Worm (Caenorhabditis elegans): ENCODE measurements around the gene K08F9.3.
A peak's percentile ranks its signal among the peaks of the same experiment; 100 is the strongest.

The K08F9.3 gene

DNA sequence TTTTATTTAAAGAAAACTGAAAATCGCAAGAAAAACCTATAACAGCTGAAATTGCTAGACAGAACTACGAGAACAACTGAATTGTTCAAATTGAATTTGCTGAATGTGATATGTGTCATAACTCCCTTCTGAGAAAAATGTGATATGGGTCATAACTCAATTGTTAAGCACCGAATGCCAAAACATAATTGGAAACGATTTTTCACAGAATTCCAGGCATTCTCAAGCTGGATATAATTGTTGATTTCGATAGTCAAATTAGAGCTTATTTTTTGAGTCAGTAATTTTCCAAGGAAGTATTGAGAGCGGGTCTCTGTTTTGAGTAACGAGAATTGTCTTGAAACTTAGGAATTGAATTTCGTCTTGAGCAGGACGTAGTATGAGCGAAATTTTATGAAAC is 41.6 kb downstream of the K08F9.3 start:
- TF ChIP-seq med-1 (GFP tag; optimal IDR thresholded peaks at IDR 0.05; ENCODE audit: insufficient read depth): no peak
- no peak for TF ChIP-seq cog-1 (tag; optimal IDR thresholded peaks at IDR 0.05)
- no peak for TF ChIP-seq flt-1 (GFP tag; IDR thresholded peaks at IDR 0.05)
- no peak for TF ChIP-seq ref-1 (GFP tag; conservative IDR thresholded peaks at IDR 0.05)
- TF ChIP-seq klf-2 (GFP tag; conservative IDR thresholded peaks at IDR 0.05): no peak

DNA sequence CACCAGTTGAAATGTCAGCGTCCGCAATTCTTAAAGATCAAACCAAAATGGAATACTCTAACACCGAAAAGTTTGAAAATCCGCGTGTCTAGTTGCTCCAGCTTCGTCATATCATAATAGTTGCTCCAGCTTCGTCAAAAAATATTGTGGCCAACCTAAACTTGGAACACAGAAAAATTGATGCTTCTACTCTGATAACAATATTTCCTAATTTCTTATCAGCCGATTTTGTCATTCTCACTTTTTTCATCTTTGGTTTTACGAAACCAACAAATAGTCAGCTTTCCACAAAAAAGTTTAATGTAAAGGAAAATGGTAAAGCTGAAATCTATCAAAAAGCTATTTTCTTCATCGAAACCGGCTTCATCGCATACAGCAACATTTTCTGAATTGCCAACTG is 42.1 kb downstream of the K08F9.3 start, which contains the start of gene fbxa-84:
Gene fbxa-84 (plus strand): TSS at position 34 of the 400 bp plus-strand sequence.
- TF ChIP-seq T22C8.4 (GFP tag; IDR thresholded peaks at IDR 0.05): no peak
- TF ChIP-seq cog-1 (tag; optimal IDR thresholded peaks at IDR 0.05): no peak
- TF ChIP-seq tab-1 (GFP tag; IDR thresholded peaks at IDR 0.05): no peak
- TF ChIP-seq med-1 (GFP tag; optimal IDR thresholded peaks at IDR 0.05; ENCODE audit: insufficient read depth): no peak
- no peak for TF ChIP-seq flt-1 (GFP tag; IDR thresholded peaks at IDR 0.05)
- no peak for TF ChIP-seq ref-1 (GFP tag; conservative IDR thresholded peaks at IDR 0.05)
- TF ChIP-seq ztf-23 (GFP tag; IDR thresholded peaks at IDR 0.05): no peak
- no peak for TF ChIP-seq klf-2 (GFP tag; conservative IDR thresholded peaks at IDR 0.05)
- no peak for TF ChIP-seq ztf-29 (GFP tag; IDR thresholded peaks at IDR 0.05)

DNA sequence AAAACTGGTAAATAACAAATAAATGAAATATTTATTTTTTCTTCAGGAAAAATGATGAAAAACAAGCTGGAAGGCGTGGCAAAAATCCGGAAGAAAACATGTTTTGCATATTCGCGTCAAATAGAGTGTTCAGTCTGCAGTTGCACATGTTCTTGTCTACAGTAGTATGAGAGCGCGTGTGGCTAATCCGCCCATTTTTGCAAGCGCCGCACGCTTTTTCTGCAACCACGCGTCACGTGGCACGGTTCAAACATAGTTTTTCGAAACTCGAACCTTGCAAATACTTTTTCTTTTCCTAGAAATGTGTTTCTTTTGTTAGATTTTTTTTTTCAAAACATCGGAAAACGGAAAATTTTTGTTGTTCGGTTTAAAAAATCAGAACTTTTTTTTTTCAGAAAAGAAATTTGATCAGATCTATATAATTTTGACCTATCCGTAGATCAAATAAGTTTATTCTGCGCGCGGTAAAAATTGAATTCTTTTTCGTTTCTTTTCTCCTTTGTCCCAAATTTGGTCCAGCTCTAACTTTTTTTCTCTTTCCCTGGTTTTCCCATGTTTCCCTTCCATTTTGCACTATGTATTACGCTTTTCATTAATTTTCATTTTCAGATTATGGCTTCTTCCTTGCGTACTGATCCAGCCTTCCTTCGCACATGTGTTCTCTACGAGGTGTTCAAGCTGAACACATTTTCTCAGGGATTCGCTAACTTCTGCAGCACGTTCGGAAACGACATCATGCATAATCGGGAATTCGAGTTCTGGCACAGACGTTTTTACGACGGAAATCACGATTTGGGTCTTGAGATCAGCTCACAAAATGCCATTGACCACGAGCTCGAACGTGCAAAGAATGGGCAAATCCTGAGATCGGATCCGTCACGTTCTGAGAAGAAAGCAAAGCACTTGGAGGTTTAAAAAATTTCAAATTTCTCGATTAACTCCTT is 44.0 kb downstream of the K08F9.3 start, which contains the start of gene Y75B12B.1:
Gene Y75B12B.1 (plus strand): TSS at position 603 of the 944 bp plus-strand sequence.
- TF ChIP-seq ref-1 (GFP tag; conservative IDR thresholded peaks at IDR 0.05) (no peak), ztf-29 (GFP tag; IDR thresholded peaks at IDR 0.05) (no peak), flt-1 (GFP tag; IDR thresholded peaks at IDR 0.05) (no peak)

DNA sequence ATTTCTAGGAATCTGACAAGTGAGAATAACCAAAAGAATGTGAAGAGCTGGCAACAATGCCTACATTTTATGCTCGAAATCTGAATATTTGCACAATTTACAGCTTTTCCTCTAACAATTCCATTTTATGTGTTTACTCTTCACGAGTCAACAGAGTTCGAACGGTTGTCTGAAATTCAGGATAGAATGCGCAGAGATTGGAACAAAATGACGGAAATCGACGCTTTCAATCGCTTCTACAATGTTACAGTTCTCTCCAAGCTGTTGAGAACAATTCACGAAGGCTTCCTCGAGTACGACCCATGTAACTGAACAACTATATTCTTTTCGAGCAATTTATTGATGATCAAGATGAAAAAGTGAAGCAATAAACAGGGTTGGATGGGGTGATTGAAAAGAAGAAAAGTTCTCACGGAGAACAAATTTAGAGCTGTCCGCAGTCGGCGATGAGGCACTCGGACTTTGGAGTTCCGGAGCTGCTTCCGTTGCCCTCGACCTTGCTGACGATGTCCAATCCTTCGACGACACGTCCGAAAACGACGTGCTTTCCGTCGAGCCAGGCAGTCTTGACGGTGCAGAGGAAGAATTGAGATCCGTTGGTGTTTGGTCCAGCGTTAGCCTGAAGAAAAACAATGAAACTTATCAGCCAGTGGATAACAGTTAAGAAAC is 46.0 kb downstream of the K08F9.3 start, which contains the start of gene Y75B12B.3:
Gene Y75B12B.3 (minus strand): TSS at position 21 of the 669 bp plus-strand sequence.
- TF ChIP-seq med-1 (GFP tag; optimal IDR thresholded peaks at IDR 0.05; ENCODE audit: insufficient read depth) (no peak), klf-2 (GFP tag; conservative IDR thresholded peaks at IDR 0.05) (no peak), cog-1 (tag; optimal IDR thresholded peaks at IDR 0.05) (no peak)

DNA sequence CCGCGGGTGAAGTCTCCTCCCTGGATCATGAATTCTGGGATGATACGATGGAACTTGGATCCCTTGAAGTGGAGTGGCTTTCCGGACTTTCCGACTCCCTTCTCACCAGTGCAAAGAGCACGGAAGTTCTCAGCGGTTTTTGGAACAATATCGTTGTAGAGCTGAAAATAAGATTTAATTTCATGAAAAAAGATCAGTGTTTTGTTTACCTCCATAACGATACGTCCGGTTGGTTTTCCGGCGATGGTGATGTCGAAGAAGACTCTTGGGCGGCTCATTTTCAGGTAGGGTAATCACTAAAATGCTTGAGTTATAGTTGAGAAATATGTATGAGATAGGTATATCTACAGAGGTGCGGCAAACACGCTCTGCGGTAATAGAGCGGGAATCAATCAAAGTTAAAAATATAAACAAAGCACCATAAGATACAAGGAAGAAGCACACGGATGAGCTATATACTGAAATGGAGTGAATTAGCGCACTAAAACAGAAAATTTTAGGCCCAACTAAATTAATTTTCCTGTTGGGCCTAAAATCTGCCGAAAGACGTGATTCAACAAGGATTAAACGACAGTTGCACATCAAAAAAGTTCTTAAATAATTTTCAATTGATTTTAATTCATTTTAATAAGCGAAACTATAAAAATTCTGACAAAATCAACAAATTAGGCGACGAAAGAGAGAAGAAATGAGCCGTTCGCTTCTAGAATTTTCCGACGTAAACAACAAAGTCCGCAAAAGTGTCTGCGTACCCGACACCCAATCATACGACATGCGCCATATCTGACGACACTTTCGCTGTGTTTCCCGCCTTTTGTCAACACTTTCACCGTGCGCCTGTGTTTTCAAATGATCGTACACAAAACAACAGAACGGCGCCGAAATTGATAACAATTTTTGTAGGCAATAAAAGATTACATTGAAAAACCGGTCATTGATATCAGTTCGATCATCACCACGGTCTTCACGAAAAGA is 47.0 kb downstream of the K08F9.3 start, which contains the start of the genes cyn-7 and bath-36:
Gene cyn-7 (minus strand): TSS at position 296 of the 975 bp plus-strand sequence.
Gene bath-36 (plus strand): TSS at position 806 of the 975 bp plus-strand sequence.
- TF ChIP-seq cog-1 (tag; optimal IDR thresholded peaks at IDR 0.05) (no peak), flt-1 (GFP tag; IDR thresholded peaks at IDR 0.05) (peak; percentile 24; the same call in 1 of the 2 replicates)

DNA sequence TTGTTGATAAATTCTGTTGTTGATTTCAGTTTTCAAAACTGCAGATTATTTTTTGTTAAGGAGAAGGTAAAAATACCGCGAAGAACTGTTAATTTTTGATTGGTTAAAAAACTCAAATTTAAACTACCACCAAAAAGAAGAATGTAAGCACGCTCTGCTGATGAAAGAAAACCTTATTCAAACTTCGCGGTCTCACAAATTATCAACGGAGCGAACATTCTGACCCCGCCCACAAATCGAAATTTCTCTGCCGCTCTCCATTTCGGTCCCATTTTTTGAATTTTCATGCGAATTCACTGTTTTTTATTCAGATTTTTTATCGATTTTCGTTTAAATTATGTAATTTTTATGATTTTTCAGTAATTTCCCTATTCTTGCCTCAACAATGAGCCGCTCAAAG is 49.2 kb downstream of the K08F9.3 start, which contains the start of gene cyn-3:
Gene cyn-3 (plus strand): TSS at position 361 of the 400 bp plus-strand sequence.
- TF ChIP-seq ztf-23 (GFP tag; IDR thresholded peaks at IDR 0.05) (no peak), cog-1 (tag; optimal IDR thresholded peaks at IDR 0.05) (no peak), klf-2 (GFP tag; conservative IDR thresholded peaks at IDR 0.05) (no peak), ref-1 (GFP tag; conservative IDR thresholded peaks at IDR 0.05) (no peak), tab-1 (GFP tag; IDR thresholded peaks at IDR 0.05) (no peak), T22C8.4 (GFP tag; IDR thresholded peaks at IDR 0.05) (no peak), flt-1 (GFP tag; IDR thresholded peaks at IDR 0.05) (no peak), ztf-29 (GFP tag; IDR thresholded peaks at IDR 0.05) (no peak), med-1 (GFP tag; optimal IDR thresholded peaks at IDR 0.05; ENCODE audit: insufficient read depth) (no peak)

DNA sequence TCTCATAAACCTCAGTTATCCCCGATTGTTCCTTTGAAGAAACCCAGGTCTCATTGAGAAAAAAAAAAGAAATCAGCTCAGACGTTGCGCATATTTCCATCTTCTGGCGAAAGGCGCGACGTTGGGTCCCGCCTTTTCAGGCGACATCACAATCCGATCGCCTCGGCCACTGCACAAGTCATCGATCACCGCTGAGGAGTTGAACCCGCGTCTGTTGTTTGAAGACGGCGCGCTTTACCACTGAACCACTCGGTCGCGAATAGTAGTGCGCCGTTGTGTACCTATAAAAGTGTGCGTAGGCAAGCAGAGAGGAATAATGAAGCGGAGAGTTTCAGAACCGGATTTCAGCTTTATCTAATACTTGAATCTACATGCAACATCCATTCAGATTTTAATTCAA is 50.6 kb downstream of the K08F9.3 start, which contains the start of gene Y75B12B.11:
Gene Y75B12B.11 (plus strand): TSS at position 394 of the 400 bp plus-strand sequence.
- TF ChIP-seq cog-1 (tag; optimal IDR thresholded peaks at IDR 0.05) (peak; percentile 76), ztf-29 (GFP tag; IDR thresholded peaks at IDR 0.05) (peak; percentile 86), klf-2 (GFP tag; conservative IDR thresholded peaks at IDR 0.05) (peak; percentile 80), T22C8.4 (GFP tag; IDR thresholded peaks at IDR 0.05) (peak; percentile 89), flt-1 (GFP tag; IDR thresholded peaks at IDR 0.05) (peak; percentile 96), med-1 (GFP tag; optimal IDR thresholded peaks at IDR 0.05; ENCODE audit: insufficient read depth) (peak; percentile 51), ztf-23 (GFP tag; IDR thresholded peaks at IDR 0.05) (peak; percentile 88), ref-1 (GFP tag; conservative IDR thresholded peaks at IDR 0.05) (peak; percentile 78), tab-1 (GFP tag; IDR thresholded peaks at IDR 0.05) (peak; percentile 95)

DNA sequence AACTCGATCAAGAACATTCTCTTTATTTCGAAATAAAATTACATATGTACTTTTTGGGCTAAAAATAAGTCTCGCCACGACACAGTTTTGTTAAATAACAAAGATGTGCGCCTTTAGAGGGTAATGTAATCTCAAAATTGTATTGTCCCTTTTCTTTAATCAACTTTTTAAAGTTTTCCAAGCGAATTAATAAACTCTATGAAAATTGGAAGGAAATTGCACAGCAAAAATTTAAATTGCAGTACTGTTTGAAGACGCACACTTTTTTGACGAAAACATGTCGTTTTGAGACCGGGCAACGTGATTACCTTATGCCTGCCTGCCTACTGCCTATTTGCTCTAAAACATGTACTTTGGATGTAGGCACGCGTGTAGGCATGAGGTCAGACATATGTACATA is 51.6 kb downstream of the K08F9.3 start:
- TF ChIP-seq flt-1 (GFP tag; IDR thresholded peaks at IDR 0.05) (no peak), klf-2 (GFP tag; conservative IDR thresholded peaks at IDR 0.05) (no peak), T22C8.4 (GFP tag; IDR thresholded peaks at IDR 0.05) (no peak), cog-1 (tag; optimal IDR thresholded peaks at IDR 0.05) (no peak), ztf-29 (GFP tag; IDR thresholded peaks at IDR 0.05) (no peak), med-1 (GFP tag; optimal IDR thresholded peaks at IDR 0.05; ENCODE audit: insufficient read depth) (no peak), ref-1 (GFP tag; conservative IDR thresholded peaks at IDR 0.05) (no peak), tab-1 (GFP tag; IDR thresholded peaks at IDR 0.05) (no peak), ztf-23 (GFP tag; IDR thresholded peaks at IDR 0.05) (no peak)
